Fruit fly (Drosophila melanogaster) whole organism, embryonic: ENCODE results near the gene CG33124.
A peak's percentile ranks its signal among the peaks of the same experiment; 100 is the strongest.

ENCODE experiments used
- CG10274 ChIP-seq: fragments of 200-800 bp; sonication (Bioruptor generic); optimal IDR thresholded peaks from 3 replicates; lab custom pipeline; 2017; ENCODE audit warnings: missing biosample characterization, mild to moderate bottlenecking, missing genetic modification characterization
- CG10431 ChIP-seq: fragments of 200-800 bp; sonication (Bioruptor generic); optimal IDR thresholded peaks from 3 replicates; lab custom pipeline; 2018; ENCODE audit warnings: missing biosample characterization, mild to moderate bottlenecking, missing genetic modification characterization
- CG11398 ChIP-seq: fragments of 200-800 bp; sonication (Bioruptor generic); optimal IDR thresholded peaks from 2 replicates; lab custom pipeline; 2016; ENCODE audit warnings: missing biosample characterization, missing genetic modification characterization
- CG12219 ChIP-seq: fragments of 200-800 bp; sonication (Bioruptor generic); optimal IDR thresholded peaks from 3 replicates; lab custom pipeline; 2018; ENCODE audit warnings: missing biosample characterization, mild to moderate bottlenecking, missing genetic modification characterization
- CG1233 ChIP-seq: fragments of 200-800 bp; sonication (Bioruptor generic); optimal IDR thresholded peaks from 4 replicates; lab custom pipeline; 2018; ENCODE audit warnings: missing biosample characterization, mild to moderate bottlenecking, missing genetic modification characterization
- CG13296 ChIP-seq: fragments of 200-800 bp; sonication (Bioruptor generic); optimal IDR thresholded peaks from 3 replicates; lab custom pipeline; 2018; ENCODE audit warnings: missing biosample characterization, mild to moderate bottlenecking, missing genetic modification characterization
- CG15601 ChIP-seq: fragments of 200-800 bp; sonication (Bioruptor generic); optimal IDR thresholded peaks from 3 replicates; lab custom pipeline; 2019; ENCODE audit warnings: missing biosample characterization, mild to moderate bottlenecking, missing genetic modification characterization, moderate library complexity
- CG17359 ChIP-seq: fragments of 200-800 bp; sonication (Bioruptor generic); optimal IDR thresholded peaks from 3 replicates; lab custom pipeline; 2018; ENCODE audit warnings: missing biosample characterization, mild to moderate bottlenecking, missing genetic modification characterization, moderate library complexity
- CG17385 ChIP-seq: fragments of 200-800 bp; sonication (Bioruptor generic); optimal IDR thresholded peaks from 3 replicates; lab custom pipeline; 2018; ENCODE audit warnings: missing biosample characterization, mild to moderate bottlenecking, missing genetic modification characterization
- CG17802 ChIP-seq: fragments of 200-800 bp; sonication (Bioruptor generic); optimal IDR thresholded peaks from 2 replicates; lab custom pipeline; 2018; ENCODE audit warnings: missing biosample characterization, mild to moderate bottlenecking, missing genetic modification characterization, moderate library complexity
- CG18476 ChIP-seq: fragments of 200-800 bp; sonication (Bioruptor generic); optimal IDR thresholded peaks from 2 replicates; lab custom pipeline; 2016; ENCODE audit warnings: missing biosample characterization, mild to moderate bottlenecking, missing genetic modification characterization
- CG2129 ChIP-seq: fragments of 200-800 bp; sonication (Bioruptor generic); IDR thresholded peaks from 2 replicates; pipeline ENCODE4 v1.3.6; 2022; ENCODE audit warnings: missing biosample characterization, missing genetic modification characterization; ENCODE audit not compliant: partially characterized antibody
- CG4282 ChIP-seq: fragments of 200-800 bp; sonication (Bioruptor generic); optimal IDR thresholded peaks from 2 replicates; lab custom pipeline; 2016; ENCODE audit warnings: missing biosample characterization, missing genetic modification characterization
- CG4424 ChIP-seq: fragments of 200-800 bp; sonication (Bioruptor generic); optimal IDR thresholded peaks from 3 replicates; lab custom pipeline; 2016; ENCODE audit warnings: missing biosample characterization, missing genetic modification characterization
- CG4730 ChIP-seq: fragments of 200-800 bp; sonication (Bioruptor generic); IDR thresholded peaks from 2 replicates; pipeline ENCODE4 v1.3.6; 2022; ENCODE audit warnings: missing biosample characterization, missing genetic modification characterization
- CG5180 ChIP-seq: fragments of 200-800 bp; sonication (Bioruptor generic); optimal IDR thresholded peaks from 3 replicates; lab custom pipeline; 2017; ENCODE audit warnings: missing biosample characterization, missing genetic modification characterization, mild to moderate bottlenecking, moderate library complexity, missing genetic modification reagents
- CG8281 ChIP-seq: fragments of 200-800 bp; sonication (Bioruptor generic); optimal IDR thresholded peaks from 2 replicates; lab custom pipeline; 2018; ENCODE audit warnings: missing biosample characterization, mild to moderate bottlenecking, missing genetic modification characterization, moderate library complexity
- CG9437 ChIP-seq: fragments of 200-800 bp; sonication (Bioruptor generic); optimal IDR thresholded peaks from 2 replicates; lab custom pipeline; 2018; ENCODE audit warnings: missing biosample characterization, mild to moderate bottlenecking, missing genetic modification characterization
- Camta ChIP-seq: fragments of 200-800 bp; sonication (Bioruptor generic); optimal IDR thresholded peaks from 2 replicates; lab custom pipeline; 2016; ENCODE audit warnings: missing biosample characterization, missing genetic modification characterization
- CoRest ChIP-seq: fragments of 200-800 bp; sonication (Bioruptor generic); optimal IDR thresholded peaks from 3 replicates; lab custom pipeline; 2018; ENCODE audit warnings: missing biosample characterization, mild to moderate bottlenecking, missing genetic modification characterization, moderate library complexity
- Deaf1 ChIP-seq: fragments of 200-800 bp; optimal IDR thresholded peaks from 3 replicates; lab custom pipeline; 2019; ENCODE audit warnings: missing biosample characterization, mild to moderate bottlenecking, missing genetic modification characterization, moderate library complexity
- Dll ChIP-seq: fragments of 200-800 bp; sonication (Bioruptor generic); IDR thresholded peaks from 4 replicates; pipeline ENCODE4 v1.3.6; 2022; ENCODE audit warnings: missing biosample characterization, missing genetic modification characterization; ENCODE audit not compliant: partially characterized antibody
- Drgx ChIP-seq: fragments of 200-800 bp; sonication (Bioruptor generic); IDR thresholded peaks from 2 replicates; pipeline ENCODE4 v1.3.6; 2022; ENCODE audit warnings: missing biosample characterization, missing genetic modification characterization
- Hr39 ChIP-seq: fragments of >200 bp; optimal IDR thresholded peaks from 2 replicates; lab custom pipeline; 2017
- MBD-R2 ChIP-seq: fragments of 200-800 bp; sonication (Bioruptor generic); IDR thresholded peaks from 2 replicates; pipeline ENCODE4 v1.3.6; 2022; ENCODE audit warnings: missing biosample characterization, missing genetic modification characterization
- MTF-1 ChIP-seq: fragments of 200-800 bp; sonication (Bioruptor generic); optimal IDR thresholded peaks from 2 replicates; lab custom pipeline; 2018; ENCODE audit warnings: missing biosample characterization, mild to moderate bottlenecking, missing genetic modification characterization, borderline replicate concordance
- NFAT ChIP-seq: fragments of 200-800 bp; sonication (Bioruptor generic); IDR thresholded peaks from 2 replicates; pipeline ENCODE4 v1.3.6; 2022; ENCODE audit warnings: missing biosample characterization, missing genetic modification characterization
- Nf-YA ChIP-seq: fragments of 200-800 bp; sonication (Bioruptor generic); IDR thresholded peaks from 2 replicates; pipeline ENCODE4 v1.3.6; 2022; ENCODE audit warnings: missing biosample characterization, missing genetic modification characterization
- Oli ChIP-seq: fragments of 200-800 bp; sonication (Bioruptor generic); optimal IDR thresholded peaks from 2 replicates; lab custom pipeline; 2018; ENCODE audit warnings: missing biosample characterization, mild to moderate bottlenecking, missing genetic modification characterization, moderate library complexity
- Poxn ChIP-seq: fragments of 200-800 bp; sonication (Bioruptor generic); IDR thresholded peaks from 2 replicates; pipeline ENCODE4 v1.3.6; 2022; ENCODE audit warnings: missing biosample characterization, missing genetic modification characterization
- Sry-β ChIP-seq: fragments of 200-800 bp; sonication (Bioruptor generic); optimal IDR thresholded peaks from 2 replicates; lab custom pipeline; 2018; ENCODE audit warnings: missing biosample characterization, mild to moderate bottlenecking, missing genetic modification characterization, moderate library complexity
- Trl ChIP-seq, 3 experiments: fragments of >200 bp in 2 of 3; fragments of 200-800 bp in 1 of 3; sonication (Bioruptor generic) in 1 of 3; optimal IDR thresholded peaks; 2 replicates in 1 of 3; 3 replicates in 2 of 3; lab custom pipeline; 2016 to 2017; ENCODE audit warnings: missing biosample characterization in 1 of 3, missing genetic modification characterization in 1 of 3
- ap ChIP-seq: fragments of 200-800 bp; sonication (Bioruptor generic); IDR thresholded peaks from 2 replicates; pipeline ENCODE4 v1.3.6; 2022; ENCODE audit warnings: missing biosample characterization, missing genetic modification characterization
- dmrt11E ChIP-seq: fragments of 200-800 bp; sonication (Bioruptor generic); optimal IDR thresholded peaks from 3 replicates; lab custom pipeline; 2018; ENCODE audit warnings: missing biosample characterization, mild to moderate bottlenecking, missing genetic modification characterization, moderate library complexity
- fd102C ChIP-seq: fragments of 200-800 bp; sonication (Bioruptor generic); optimal IDR thresholded peaks from 2 replicates; lab custom pipeline; 2018; ENCODE audit warnings: missing biosample characterization, mild to moderate bottlenecking, missing genetic modification characterization, moderate library complexity
- gem ChIP-seq: fragments of 200-800 bp; sonication (Bioruptor generic); optimal IDR thresholded peaks from 2 replicates; lab custom pipeline; 2019; ENCODE audit warnings: missing biosample characterization, mild to moderate bottlenecking, missing genetic modification characterization, moderate library complexity
- gfzf ChIP-seq: fragments of 200-800 bp; sonication (Bioruptor generic); optimal IDR thresholded peaks from 2 replicates; lab custom pipeline; 2016; ENCODE audit warnings: missing biosample characterization, mild to moderate bottlenecking, missing genetic modification characterization, moderate library complexity
- grau ChIP-seq: fragments of 200-800 bp; optimal IDR thresholded peaks from 3 replicates; lab custom pipeline; 2019; ENCODE audit warnings: missing biosample characterization, mild to moderate bottlenecking, missing genetic modification characterization, moderate library complexity
- gsb-n ChIP-seq: fragments of 200-800 bp; sonication (Bioruptor generic); optimal IDR thresholded peaks from 3 replicates; lab custom pipeline; 2018; ENCODE audit warnings: missing biosample characterization, mild to moderate bottlenecking, missing genetic modification characterization
- hb ChIP-seq: fragments of 200-800 bp; sonication (Bioruptor generic); IDR thresholded peaks from 3 replicates; pipeline ENCODE4 v1.3.6; 2022; ENCODE audit warnings: missing biosample characterization, missing genetic modification characterization; ENCODE audit not compliant: partially characterized antibody
- hkb ChIP-seq, 2 experiments: fragments of 200-800 bp in 1 of 2; fragments of >200 bp in 1 of 2; sonication (Bioruptor generic) in 1 of 2; IDR thresholded peaks in 1 of 2; optimal IDR thresholded peaks in 1 of 2; 2 replicates each; pipeline versions ENCODE4 v1.3.6 to Lab custom; 2017 to 2022; ENCODE audit warnings: missing biosample characterization in 1 of 2, missing genetic modification characterization in 1 of 2
- insv ChIP-seq, 2 experiments: fragments of 200-800 bp; sonication (Bioruptor generic); optimal IDR thresholded peaks; 3 replicates each; lab custom pipeline; 2016 to 2018; ENCODE audit warnings: missing biosample characterization in 2 of 2, missing genetic modification characterization in 2 of 2
- jing ChIP-seq: fragments of 200-800 bp; sonication (Bioruptor generic); optimal IDR thresholded peaks from 2 replicates; lab custom pipeline; 2018; ENCODE audit warnings: missing biosample characterization, mild to moderate bottlenecking, missing genetic modification characterization
- ken ChIP-seq: fragments of 200-800 bp; sonication (Bioruptor generic); IDR thresholded peaks from 3 replicates; pipeline ENCODE4 v1.3.6; 2022; ENCODE audit warnings: missing biosample characterization, missing genetic modification characterization
- p53 ChIP-seq: fragments of 200-800 bp; sonication (Bioruptor generic); optimal IDR thresholded peaks from 2 replicates; lab custom pipeline; 2016; ENCODE audit warnings: missing biosample characterization, missing genetic modification characterization
- stwl ChIP-seq: fragments of 200-800 bp; sonication (Bioruptor generic); optimal IDR thresholded peaks from 3 replicates; lab custom pipeline; 2018; ENCODE audit warnings: missing biosample characterization, mild to moderate bottlenecking, missing genetic modification characterization, moderate library complexity
- trh ChIP-seq: fragments of 200-800 bp; sonication (Bioruptor generic); optimal IDR thresholded peaks from 2 replicates; lab custom pipeline; 2016; ENCODE audit warnings: missing biosample characterization, missing genetic modification characterization
- unpg ChIP-seq: fragments of 200-800 bp; sonication (Bioruptor generic); optimal IDR thresholded peaks from 3 replicates; lab custom pipeline; 2018; ENCODE audit warnings: missing biosample characterization, mild to moderate bottlenecking, missing genetic modification characterization, moderate library complexity
- wdn ChIP-seq: fragments of 200-800 bp; sonication (Bioruptor generic); IDR thresholded peaks from 2 replicates; pipeline ENCODE4 v1.3.6; 2022; ENCODE audit warnings: missing biosample characterization, missing genetic modification characterization
- zen ChIP-seq: fragments of 200-800 bp; sonication (Bioruptor generic); optimal IDR thresholded peaks from 3 replicates; lab custom pipeline; 2018; ENCODE audit warnings: missing biosample characterization, mild to moderate bottlenecking, missing genetic modification characterization, moderate library complexity

Gene CG33124

dm6 chr2L:2192123-2192601, 16.7 kb downstream of the CG33124 start, which contains the start of gene CG10874 (continued):
- TF ChIP-seq CoRest (tag; lab: Kevin White, UChicago) = peak; percentile 37
- TF ChIP-seq dmrt11E (tag; lab: Kevin White, UChicago) = no peak
- no peak for TF ChIP-seq CG13296 (GFP tag; lab: Kevin White, UChicago)
- peak; percentile 58 for TF ChIP-seq hkb (optimal IDR thresholded peaks at IDR 0.05; lab: Kevin White, UChicago)
- TF ChIP-seq hkb (GFP tag; IDR thresholded peaks at IDR 0.05; lab: Robert Waterston, UW) = no peak
- no peak for TF ChIP-seq CG4730 (GFP tag; lab: Robert Waterston, UW)
- no peak for TF ChIP-seq CG11398 (GFP tag; lab: Kevin White, UChicago)
- TF ChIP-seq Trl (optimal IDR thresholded peaks at IDR 0.05; lab: Kevin White, UChicago) = no peak
- no peak for TF ChIP-seq Trl (GFP tag; optimal IDR thresholded peaks at IDR 0.05; lab: Kevin White, UChicago)
- TF ChIP-seq CG10274 (GFP tag; lab: Kevin White, UChicago) = no peak
- TF ChIP-seq trh (GFP tag; lab: Kevin White, UChicago) = no peak
- no peak for TF ChIP-seq jing (GFP tag; lab: Kevin White, UChicago)
- TF ChIP-seq unpg (GFP tag; lab: Kevin White, UChicago) = no peak
- no peak for TF ChIP-seq wdn (GFP tag; lab: Robert Waterston, UW)
- no peak for TF ChIP-seq CG9437 (GFP tag; lab: Kevin White, UChicago)
- no peak for TF ChIP-seq Poxn
- TF ChIP-seq gsb-n (tag; lab: Kevin White, UChicago) = no peak
- TF ChIP-seq Deaf1 (tag; lab: Kevin White, UChicago) = no peak
- no peak for TF ChIP-seq CG8281 (tag; lab: Kevin White, UChicago)
- TF ChIP-seq Drgx (GFP tag; lab: Robert Waterston, UW) = no peak
- peak; percentile 8 for TF ChIP-seq CG15601
- TF ChIP-seq CG17359 = no peak
- no peak for TF ChIP-seq CG4282 (GFP tag; lab: Kevin White, UChicago)
- TF ChIP-seq ken (GFP tag; lab: Robert Waterston, UW) = no peak
- no peak for TF ChIP-seq MTF-1 (GFP tag; lab: Kevin White, UChicago)
- TF ChIP-seq CG5180 (GFP tag; lab: Kevin White, UChicago) = no peak
- TF ChIP-seq zen (tag; lab: Kevin White, UChicago) = peak; percentile 40
- no peak for TF ChIP-seq Hr39 (lab: Kevin White, UChicago)
- TF ChIP-seq Oli (tag; lab: Kevin White, UChicago) = no peak
- no peak for TF ChIP-seq CG4424
- no peak for TF ChIP-seq CG2129 (GFP tag; lab: Robert Waterston, UW)
- TF ChIP-seq CG12219 = no peak
- no peak for TF ChIP-seq CG18476 (GFP tag; lab: Kevin White, UChicago)
- peak in 1 of 2 experiments; percentile 6 for TF ChIP-seq insv (GFP tag; optimal IDR thresholded peaks at IDR 0.05; lab: Kevin White, UChicago)
- TF ChIP-seq gem (tag; lab: Kevin White, UChicago) = peak; percentile 4
- no peak for TF ChIP-seq CG10431 (GFP tag; lab: Kevin White, UChicago)
- TF ChIP-seq CG1233 (GFP tag; lab: Kevin White, UChicago) = no peak
- TF ChIP-seq Nf-YA (GFP tag; lab: Robert Waterston, UW) = no peak
- no peak for TF ChIP-seq CG17385
- TF ChIP-seq Sry-β (GFP tag; lab: Kevin White, UChicago) = no peak
- TF ChIP-seq NFAT (GFP tag; lab: Robert Waterston, UW) = no peak
- peak; percentile 98 for TF ChIP-seq gfzf (GFP tag; lab: Kevin White, UChicago)
- no peak for TF ChIP-seq Camta (GFP tag; lab: Kevin White, UChicago)
- peak; percentile 56 for TF ChIP-seq stwl (tag; lab: Kevin White, UChicago)
- TF ChIP-seq MBD-R2 (GFP tag; lab: Robert Waterston, UW) = no peak
- no peak for TF ChIP-seq Dll
- TF ChIP-seq hb (GFP tag; lab: Robert Waterston, UW) = no peak
- TF ChIP-seq grau (tag; lab: Kevin White, UChicago) = peak; percentile 10
- TF ChIP-seq CG17802 (tag; lab: Kevin White, UChicago) = no peak
- TF ChIP-seq fd102C = no peak
- TF ChIP-seq ap (GFP tag; lab: Robert Waterston, UW) = no peak
- TF ChIP-seq p53 (GFP tag; lab: Kevin White, UChicago) = no peak
